Fruit fly (Drosophila melanogaster) whole organism, embryonic: ENCODE measurements around the gene Atg2.

Experiments
- Abd-B ChIP-seq: fragments of 200-800 bp; sonication (Bioruptor generic); optimal IDR thresholded peaks from 2 replicates; lab custom pipeline; 2018; ENCODE audit warnings: missing biosample characterization, mild to moderate bottlenecking, missing genetic modification characterization, moderate library complexity
- Bdp1 ChIP-seq: fragments of 200-800 bp; sonication (Bioruptor generic); optimal IDR thresholded peaks from 3 replicates; lab custom pipeline; 2016; ENCODE audit warnings: missing biosample characterization, missing genetic modification characterization
- CG11560 ChIP-seq: fragments of 200-800 bp; sonication (Bioruptor generic); IDR thresholded peaks from 3 replicates; pipeline ENCODE4 v1.3.6; 2022; ENCODE audit warnings: missing biosample characterization, missing genetic modification characterization
- CG11696 ChIP-seq: fragments of 200-800 bp; sonication (Bioruptor generic); IDR thresholded peaks from 2 replicates; pipeline ENCODE4 v1.3.6; 2022; ENCODE audit warnings: missing biosample characterization, missing genetic modification characterization
- CG12071 ChIP-seq: fragments of 200-800 bp; sonication (Bioruptor generic); optimal IDR thresholded peaks from 3 replicates; lab custom pipeline; 2018; ENCODE audit warnings: missing biosample characterization, mild to moderate bottlenecking, missing genetic modification characterization
- CG12299 ChIP-seq: fragments of 200-800 bp; sonication (Bioruptor generic); optimal IDR thresholded peaks from 2 replicates; lab custom pipeline; 2018; ENCODE audit warnings: missing biosample characterization, mild to moderate bottlenecking, missing genetic modification characterization
- CG12769 ChIP-seq: fragments of 200-800 bp; sonication (Bioruptor generic); optimal IDR thresholded peaks from 2 replicates; lab custom pipeline; 2019; ENCODE audit warnings: missing biosample characterization, mild to moderate bottlenecking, missing genetic modification characterization, moderate library complexity
- CG13424 ChIP-seq: fragments of 200-800 bp; sonication (Bioruptor generic); optimal IDR thresholded peaks from 2 replicates; lab custom pipeline; 2019; ENCODE audit warnings: missing biosample characterization, mild to moderate bottlenecking, missing genetic modification characterization, moderate library complexity
- CG14860 ChIP-seq: fragments of 200-800 bp; sonication (Bioruptor generic); IDR thresholded peaks from 3 replicates; pipeline ENCODE4 v1.3.6; 2022; ENCODE audit warnings: missing biosample characterization, missing genetic modification characterization; ENCODE audit not compliant: partially characterized antibody
- CG15601 ChIP-seq: fragments of 200-800 bp; sonication (Bioruptor generic); optimal IDR thresholded peaks from 3 replicates; lab custom pipeline; 2019; ENCODE audit warnings: missing biosample characterization, mild to moderate bottlenecking, missing genetic modification characterization, moderate library complexity
- CG16815 ChIP-seq: fragments of 200-800 bp; sonication (Bioruptor generic); optimal IDR thresholded peaks from 3 replicates; lab custom pipeline; 2017; ENCODE audit warnings: missing biosample characterization, mild to moderate bottlenecking, missing genetic modification characterization
- CG17385 ChIP-seq: fragments of 200-800 bp; sonication (Bioruptor generic); optimal IDR thresholded peaks from 3 replicates; lab custom pipeline; 2018; ENCODE audit warnings: missing biosample characterization, mild to moderate bottlenecking, missing genetic modification characterization
- CG17829 ChIP-seq: fragments of 200-800 bp; optimal IDR thresholded peaks from 2 replicates; lab custom pipeline; 2019; ENCODE audit warnings: missing biosample characterization, mild to moderate bottlenecking, missing genetic modification characterization, moderate library complexity
- CG2116 ChIP-seq: fragments of 200-800 bp; sonication (Bioruptor generic); optimal IDR thresholded peaks from 3 replicates; lab custom pipeline; 2018; ENCODE audit warnings: missing biosample characterization, mild to moderate bottlenecking, missing genetic modification characterization
- CG2202 ChIP-seq: fragments of 200-800 bp; sonication (Bioruptor generic); optimal IDR thresholded peaks from 2 replicates; lab custom pipeline; 2018; ENCODE audit warnings: missing biosample characterization, mild to moderate bottlenecking, missing genetic modification characterization
- CG2712 ChIP-seq: fragments of 200-800 bp; optimal IDR thresholded peaks from 3 replicates; lab custom pipeline; 2019; ENCODE audit warnings: missing biosample characterization, mild to moderate bottlenecking, missing genetic modification characterization, moderate library complexity
- CG6175 ChIP-seq: fragments of 200-800 bp; sonication (Bioruptor generic); IDR thresholded peaks from 3 replicates; pipeline ENCODE4 v1.3.6; 2022; ENCODE audit warnings: missing biosample characterization, missing genetic modification characterization
- CG6689 ChIP-seq: fragments of 200-800 bp; sonication (Bioruptor generic); IDR thresholded peaks from 2 replicates; pipeline ENCODE4 v1.3.6; 2022; ENCODE audit warnings: missing biosample characterization, missing genetic modification characterization
- CG8290 ChIP-seq, 3 experiments: fragments of 200-800 bp; sonication (Bioruptor generic); optimal IDR thresholded peaks; 2 replicates each; lab custom pipeline; 2016 to 2019; ENCODE audit warnings: missing biosample characterization in 3 of 3, missing genetic modification characterization in 3 of 3, mild to moderate bottlenecking in 2 of 3, moderate library complexity in 1 of 3
- CG8765 ChIP-seq: fragments of 200-800 bp; sonication (Bioruptor generic); IDR thresholded peaks from 2 replicates; pipeline ENCODE4 v1.3.6; 2022; ENCODE audit warnings: missing biosample characterization, missing genetic modification characterization
- CkIIα-i1 ChIP-seq: fragments of 200-800 bp; sonication (Bioruptor generic); IDR thresholded peaks from 2 replicates; pipeline ENCODE4 v1.3.6; 2022; ENCODE audit warnings: missing biosample characterization, missing genetic modification characterization
- Dek ChIP-seq: fragments of 200-800 bp; sonication (Bioruptor generic); optimal IDR thresholded peaks from 3 replicates; lab custom pipeline; 2019; ENCODE audit warnings: missing biosample characterization, mild to moderate bottlenecking, missing genetic modification characterization, moderate library complexity
- Drgx ChIP-seq: fragments of 200-800 bp; sonication (Bioruptor generic); IDR thresholded peaks from 2 replicates; pipeline ENCODE4 v1.3.6; 2022; ENCODE audit warnings: missing biosample characterization, missing genetic modification characterization
- Fer1 ChIP-seq: fragments of 200-800 bp; sonication (Bioruptor generic); optimal IDR thresholded peaks from 2 replicates; lab custom pipeline; 2017; ENCODE audit warnings: missing biosample characterization, mild to moderate bottlenecking, missing genetic modification characterization
- Fer3 ChIP-seq: fragments of 200-800 bp; sonication (Bioruptor generic); optimal IDR thresholded peaks from 2 replicates; lab custom pipeline; 2018; ENCODE audit warnings: missing biosample characterization, mild to moderate bottlenecking, missing genetic modification characterization, moderate library complexity
- HLH3B ChIP-seq: fragments of 200-800 bp; sonication (Bioruptor generic); IDR thresholded peaks from 2 replicates; pipeline ENCODE4 v1.3.6; 2022; ENCODE audit warnings: missing biosample characterization, missing genetic modification characterization
- Hmr ChIP-seq: fragments of 200-800 bp; sonication (Bioruptor generic); optimal IDR thresholded peaks from 3 replicates; lab custom pipeline; 2017; ENCODE audit warnings: mild to moderate bottlenecking, missing biosample characterization, missing genetic modification reagents, missing genetic modification characterization
- Med ChIP-seq: fragments of 200-800 bp; sonication (Bioruptor generic); peaks from one replicate; lab custom pipeline; 2016; ENCODE audit warnings: missing biosample characterization, missing genetic modification characterization, mild to moderate bottlenecking, inconsistent platforms, moderate library complexity
- NC2α ChIP-seq: fragments of 200-800 bp; sonication (Bioruptor generic); optimal IDR thresholded peaks from 2 replicates; lab custom pipeline; 2016; ENCODE audit warnings: missing biosample characterization, missing genetic modification characterization
- NK7.1 ChIP-seq: fragments of 200-800 bp; sonication (Bioruptor generic); optimal IDR thresholded peaks from 3 replicates; lab custom pipeline; 2016; ENCODE audit warnings: missing biosample characterization, missing genetic modification characterization
- Sin3A ChIP-seq: fragments of >200 bp; optimal IDR thresholded peaks from 2 replicates; lab custom pipeline; 2018
- Sry-δ ChIP-seq: fragments of 200-800 bp; sonication (Bioruptor generic); optimal IDR thresholded peaks from 2 replicates; lab custom pipeline; 2016; ENCODE audit warnings: missing biosample characterization, missing genetic modification characterization
- Stat92E ChIP-seq, 3 experiments: fragments of >200 bp in 2 of 3; fragments of 200-800 bp in 1 of 3; sonication (Bioruptor generic) in 1 of 3; optimal IDR thresholded peaks; 2 replicates each; lab custom pipeline; 2017 to 2019; ENCODE audit warnings: missing biosample characterization in 3 of 3, missing genetic modification characterization in 3 of 3, mild to moderate bottlenecking in 1 of 3, moderate library complexity in 1 of 3
- btn ChIP-seq: fragments of 200-800 bp; sonication (Bioruptor generic); optimal IDR thresholded peaks from 2 replicates; lab custom pipeline; 2016; ENCODE audit warnings: missing biosample characterization, missing genetic modification characterization
- cas ChIP-seq: fragments of 200-800 bp; sonication (Bioruptor generic); IDR thresholded peaks from 2 replicates; pipeline ENCODE4 v1.3.6; 2022; ENCODE audit warnings: missing biosample characterization, missing genetic modification characterization
- crp ChIP-seq, 2 experiments: fragments of 200-800 bp; sonication (Bioruptor generic); optimal IDR thresholded peaks; 2 replicates in 1 of 2; 3 replicates in 1 of 2; lab custom pipeline; 2017; ENCODE audit warnings: missing biosample characterization in 2 of 2, missing genetic modification characterization in 2 of 2, mild to moderate bottlenecking in 1 of 2, moderate library complexity in 1 of 2
- cwo ChIP-seq: fragments of 200-800 bp; sonication (Bioruptor generic); optimal IDR thresholded peaks from 3 replicates; lab custom pipeline; 2017; ENCODE audit warnings: missing biosample characterization, missing genetic modification characterization, mild to moderate bottlenecking, moderate library complexity, missing genetic modification reagents
- dimm ChIP-seq: fragments of 200-800 bp; sonication (Bioruptor generic); IDR thresholded peaks from 2 replicates; pipeline ENCODE4 v1.3.6; 2022; ENCODE audit warnings: missing biosample characterization, missing genetic modification characterization
- eyg ChIP-seq: fragments of 200-800 bp; sonication (Bioruptor generic); optimal IDR thresholded peaks from 3 replicates; lab custom pipeline; 2016; ENCODE audit warnings: missing biosample characterization, missing genetic modification characterization
- gce ChIP-seq: fragments of 200-800 bp; sonication (Bioruptor generic); IDR thresholded peaks from 3 replicates; pipeline ENCODE4 v1.3.6; 2022; ENCODE audit warnings: missing biosample characterization, missing genetic modification characterization
- gsb-n ChIP-seq: fragments of 200-800 bp; sonication (Bioruptor generic); optimal IDR thresholded peaks from 3 replicates; lab custom pipeline; 2018; ENCODE audit warnings: missing biosample characterization, mild to moderate bottlenecking, missing genetic modification characterization
- hth ChIP-seq: fragments of >200 bp; optimal IDR thresholded peaks from 2 replicates; lab custom pipeline; 2017; ENCODE audit warnings: inconsistent platforms
- nau ChIP-seq: fragments of 200-800 bp; sonication (Bioruptor generic); optimal IDR thresholded peaks from 3 replicates; lab custom pipeline; 2017; ENCODE audit warnings: missing biosample characterization, mild to moderate bottlenecking, missing genetic modification characterization, missing genetic modification reagents
- nmo ChIP-seq: fragments of 200-800 bp; sonication (Bioruptor generic); optimal IDR thresholded peaks from 2 replicates; lab custom pipeline; 2018; ENCODE audit warnings: missing biosample characterization, mild to moderate bottlenecking, missing genetic modification characterization, moderate library complexity
- onecut ChIP-seq: fragments of 200-800 bp; sonication (Bioruptor generic); IDR thresholded peaks from 2 replicates; pipeline ENCODE4 v1.3.6; 2022; ENCODE audit warnings: missing biosample characterization, missing genetic modification characterization
- seq ChIP-seq: fragments of 200-800 bp; sonication (Bioruptor generic); IDR thresholded peaks from 2 replicates; pipeline ENCODE4 v1.3.6; 2022; ENCODE audit warnings: missing biosample characterization, missing genetic modification characterization
- sr ChIP-seq: fragments of 200-800 bp; sonication (Bioruptor generic); IDR thresholded peaks from 3 replicates; pipeline ENCODE4 v1.3.6; 2022; ENCODE audit warnings: missing biosample characterization, missing genetic modification characterization
- stc ChIP-seq: fragments of 200-800 bp; sonication (Bioruptor generic); IDR thresholded peaks from 2 replicates; pipeline ENCODE4 v1.3.6; 2022; ENCODE audit warnings: missing biosample characterization, missing genetic modification characterization
- tap ChIP-seq: fragments of 200-800 bp; optimal IDR thresholded peaks from 3 replicates; lab custom pipeline; 2019; ENCODE audit warnings: missing biosample characterization, mild to moderate bottlenecking, missing genetic modification characterization, moderate library complexity
- tna ChIP-seq: fragments of 200-800 bp; sonication (Bioruptor generic); IDR thresholded peaks from 2 replicates; pipeline ENCODE4 v1.3.6; 2022; ENCODE audit warnings: missing biosample characterization, missing genetic modification characterization; ENCODE audit not compliant: partially characterized antibody
- z ChIP-seq: fragments of 200-800 bp; sonication (Bioruptor generic); IDR thresholded peaks from 3 replicates; pipeline ENCODE4 v1.3.6; 2022; ENCODE audit warnings: missing biosample characterization, missing genetic modification characterization

The Atg2 gene

DNA sequence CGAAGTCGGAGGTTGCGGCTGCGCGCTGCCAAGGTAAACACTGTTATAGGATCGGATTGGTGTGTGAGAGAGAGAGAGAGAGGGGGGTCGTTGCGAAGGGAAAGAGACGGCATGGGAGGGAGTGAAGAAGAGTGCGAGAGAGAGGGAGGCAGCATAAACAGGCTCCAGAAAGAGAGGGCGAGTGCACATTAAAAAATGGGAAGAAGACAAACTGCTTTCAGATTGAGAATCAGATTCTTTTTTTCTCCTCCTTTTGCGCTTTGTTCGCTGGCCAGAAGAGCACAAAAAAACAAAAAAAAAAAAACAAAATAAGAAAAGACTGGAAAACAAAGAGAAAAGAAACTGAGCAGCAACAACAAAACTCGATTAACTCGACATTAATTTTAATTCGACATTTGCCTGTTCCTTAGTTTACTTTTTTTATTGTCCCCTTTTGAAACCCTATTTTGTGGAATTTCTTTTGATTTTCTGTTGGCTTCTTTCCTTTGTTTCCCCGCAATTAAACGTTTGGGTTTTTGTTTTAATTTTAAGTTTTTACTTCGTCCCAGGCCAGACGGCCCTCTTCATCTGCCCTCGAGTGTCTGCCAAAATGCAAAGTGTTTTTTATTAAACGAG is 34.2 kb downstream of the Atg2 start (continued):
- TF ChIP-seq CG11560 (tag; lab: Robert Waterston, UW) (no peak), cas (no peak), nmo (GFP tag; lab: Kevin White, UChicago) (no peak), hth (lab: Kevin White, UChicago) (no peak), nau (no peak), seq (no peak), CG12299 (tag; lab: Kevin White, UChicago) (no peak), Sin3A (lab: Kevin White, UChicago) (no peak), tap (no peak), CG6689 (GFP tag; lab: Robert Waterston, UW) (no peak), CG2116 (GFP tag; lab: Kevin White, UChicago) (no peak), CG2712 (peak; percentile 16), Sry-δ (no peak), CG17829 (tag; lab: Kevin White, UChicago) (peak; percentile 17), Stat92E (GFP tag; optimal IDR thresholded peaks at IDR 0.05; lab: Kevin White, UChicago) (no peak), stc (GFP tag; lab: Robert Waterston, UW) (no peak), onecut (no peak), CG12769 (tag; lab: Kevin White, UChicago) (no peak), CG14860 (GFP tag; lab: Robert Waterston, UW) (no peak), NK7.1 (GFP tag; lab: Kevin White, UChicago) (no peak), sr (GFP tag; lab: Robert Waterston, UW) (no peak), CG6175 (GFP tag; lab: Robert Waterston, UW) (no peak), Dek (tag; lab: Kevin White, UChicago) (no peak), CG12071 (no peak), CG8765 (GFP tag; lab: Robert Waterston, UW) (no peak), tna (GFP tag; lab: Robert Waterston, UW) (no peak), eyg (no peak), Hmr (GFP tag; lab: Kevin White, UChicago) (no peak), HLH3B (GFP tag; lab: Robert Waterston, UW) (no peak), Fer3 (tag; lab: Kevin White, UChicago) (no peak), Fer1 (GFP tag; lab: Kevin White, UChicago) (no peak), CG2202 (tag; lab: Kevin White, UChicago) (no peak), CG8290 (GFP tag; optimal IDR thresholded peaks at IDR 0.05; lab: Kevin White, UChicago) (no peak), CG8290 (tag; optimal IDR thresholded peaks at IDR 0.05; lab: Kevin White, UChicago) (peak in 1 of 2 experiments; percentile 16), CG17385 (peak; percentile 33), CG16815 (GFP tag; lab: Kevin White, UChicago) (no peak), btn (GFP tag; lab: Kevin White, UChicago) (no peak), CkIIα-i1 (GFP tag; lab: Robert Waterston, UW) (no peak), CG15601 (tag; lab: Kevin White, UChicago) (no peak), CG11696 (GFP tag; lab: Robert Waterston, UW) (peak; percentile 87), gsb-n (tag; lab: Kevin White, UChicago) (no peak), gce (GFP tag; lab: Robert Waterston, UW) (no peak), cwo (GFP tag; lab: Kevin White, UChicago) (no peak), dimm (no peak), Abd-B (GFP tag; lab: Kevin White, UChicago) (no peak), Med (peak; percentile 47), CG13424 (tag; lab: Kevin White, UChicago) (no peak), z (GFP tag; lab: Robert Waterston, UW) (no peak), crp (GFP tag; optimal IDR thresholded peaks at IDR 0.05; lab: Kevin White, UChicago) (no peak), Bdp1 (GFP tag; lab: Kevin White, UChicago) (no peak), Drgx (GFP tag; lab: Robert Waterston, UW) (peak; percentile 31), NC2α (GFP tag; lab: Kevin White, UChicago) (no peak)
